Fruit fly (Drosophila melanogaster) whole organism, embryonic: ENCODE data around the gene CG3587.

Source experiments
- Bgb ChIP-seq: fragments of 200-800 bp; sonication (Bioruptor generic); IDR thresholded peaks from 2 replicates; pipeline ENCODE4 v1.3.6; 2022; ENCODE audit warnings: missing biosample characterization, missing genetic modification characterization; ENCODE audit not compliant: partially characterized antibody
- C15 ChIP-seq: fragments of 200-800 bp; sonication (Bioruptor generic); IDR thresholded peaks from 3 replicates; pipeline ENCODE4 v1.3.6; 2022; ENCODE audit warnings: missing biosample characterization, missing genetic modification characterization
- CG1024 ChIP-seq: fragments of 200-800 bp; sonication (Bioruptor generic); IDR thresholded peaks from 2 replicates; pipeline ENCODE4 v1.3.6; 2022; ENCODE audit warnings: missing biosample characterization, missing genetic modification characterization
- CG10267 ChIP-seq: fragments of 200-800 bp; sonication (Bioruptor generic); optimal IDR thresholded peaks from 2 replicates; lab custom pipeline; 2018; ENCODE audit warnings: missing biosample characterization, mild to moderate bottlenecking, missing genetic modification characterization, moderate library complexity
- CG10462 ChIP-seq: fragments of 200-800 bp; sonication (Bioruptor generic); optimal IDR thresholded peaks from 2 replicates; lab custom pipeline; 2016; ENCODE audit warnings: missing biosample characterization, missing genetic modification characterization
- CG14014 ChIP-seq: fragments of 200-800 bp; sonication (Bioruptor generic); IDR thresholded peaks from 2 replicates; pipeline ENCODE4 v1.3.6; 2022; ENCODE audit warnings: missing biosample characterization, missing genetic modification characterization
- CG15514 ChIP-seq: fragments of 200-800 bp; sonication (Bioruptor generic); optimal IDR thresholded peaks from 3 replicates; lab custom pipeline; 2017; ENCODE audit warnings: missing biosample characterization, missing genetic modification characterization, mild to moderate bottlenecking, moderate library complexity, missing genetic modification reagents
- CG17328 ChIP-seq: fragments of 200-800 bp; sonication (Bioruptor generic); IDR thresholded peaks from 2 replicates; pipeline ENCODE4 v1.3.6; 2022; ENCODE audit warnings: missing biosample characterization, missing genetic modification characterization
- CG1792 ChIP-seq: fragments of 200-800 bp; sonication (Bioruptor generic); optimal IDR thresholded peaks from 2 replicates; lab custom pipeline; 2016; ENCODE audit warnings: missing biosample characterization, missing genetic modification characterization
- CG18599 ChIP-seq: fragments of 200-800 bp; sonication (Bioruptor generic); optimal IDR thresholded peaks from 3 replicates; lab custom pipeline; 2017; ENCODE audit warnings: missing biosample characterization, missing genetic modification characterization, mild to moderate bottlenecking, moderate library complexity, missing genetic modification reagents
- CG18764 ChIP-seq: fragments of 200-800 bp; sonication (Bioruptor generic); optimal IDR thresholded peaks from 3 replicates; lab custom pipeline; 2016; ENCODE audit warnings: missing biosample characterization, missing genetic modification characterization
- CG2199 ChIP-seq: fragments of 200-800 bp; sonication (Bioruptor generic); IDR thresholded peaks from 3 replicates; pipeline ENCODE4 v1.3.6; 2022; ENCODE audit warnings: missing biosample characterization, missing genetic modification characterization
- CG2202 ChIP-seq: fragments of 200-800 bp; sonication (Bioruptor generic); optimal IDR thresholded peaks from 2 replicates; lab custom pipeline; 2018; ENCODE audit warnings: missing biosample characterization, mild to moderate bottlenecking, missing genetic modification characterization
- CG6854 ChIP-seq: fragments of 200-800 bp; sonication (Bioruptor generic); optimal IDR thresholded peaks from 3 replicates; lab custom pipeline; 2017; ENCODE audit warnings: missing biosample characterization, mild to moderate bottlenecking, missing genetic modification characterization
- CG8478 ChIP-seq: fragments of >200 bp; optimal IDR thresholded peaks from 2 replicates; lab custom pipeline; 2018
- CG9817 ChIP-seq: fragments of 200-800 bp; sonication (Bioruptor generic); optimal IDR thresholded peaks from 2 replicates; lab custom pipeline; 2018; ENCODE audit warnings: missing biosample characterization, mild to moderate bottlenecking, missing genetic modification characterization, moderate library complexity
- CTCF ChIP-seq: fragments of 200-800 bp; sonication (Bioruptor generic); optimal IDR thresholded peaks from 2 replicates; lab custom pipeline; 2017; ENCODE audit warnings: missing biosample characterization, mild to moderate bottlenecking, missing genetic modification characterization, moderate library complexity
- Camta ChIP-seq: fragments of 200-800 bp; sonication (Bioruptor generic); optimal IDR thresholded peaks from 2 replicates; lab custom pipeline; 2016; ENCODE audit warnings: missing biosample characterization, missing genetic modification characterization
- Dbx ChIP-seq: fragments of 200-800 bp; sonication (Bioruptor generic); IDR thresholded peaks from 3 replicates; pipeline ENCODE4 v1.3.6; 2022; ENCODE audit warnings: missing biosample characterization, missing genetic modification characterization
- Deaf1 ChIP-seq: fragments of 200-800 bp; optimal IDR thresholded peaks from 3 replicates; lab custom pipeline; 2019; ENCODE audit warnings: missing biosample characterization, mild to moderate bottlenecking, missing genetic modification characterization, moderate library complexity
- ERR ChIP-seq: fragments of 200-800 bp; sonication (Bioruptor generic); optimal IDR thresholded peaks from 2 replicates; lab custom pipeline; 2016; ENCODE audit warnings: missing biosample characterization, missing genetic modification characterization
- Elba2 ChIP-seq: fragments of 200-800 bp; sonication (Bioruptor generic); optimal IDR thresholded peaks from 3 replicates; lab custom pipeline; 2016; ENCODE audit warnings: missing biosample characterization, missing genetic modification characterization
- GATAe ChIP-seq: fragments of 200-800 bp; sonication (Bioruptor generic); conservative IDR thresholded peaks from 2 replicates; pipeline ENCODE4 v1.3.6; 2022; ENCODE audit warnings: missing biosample characterization, missing genetic modification characterization
- Gug ChIP-seq: fragments of 200-800 bp; sonication (Bioruptor generic); IDR thresholded peaks from 4 replicates; pipeline ENCODE4 v1.3.6; 2022; ENCODE audit warnings: missing biosample characterization, missing genetic modification characterization
- Nf-YA ChIP-seq: fragments of 200-800 bp; sonication (Bioruptor generic); IDR thresholded peaks from 2 replicates; pipeline ENCODE4 v1.3.6; 2022; ENCODE audit warnings: missing biosample characterization, missing genetic modification characterization
- Sry-β ChIP-seq: fragments of 200-800 bp; sonication (Bioruptor generic); optimal IDR thresholded peaks from 2 replicates; lab custom pipeline; 2018; ENCODE audit warnings: missing biosample characterization, mild to moderate bottlenecking, missing genetic modification characterization, moderate library complexity
- ap ChIP-seq: fragments of 200-800 bp; sonication (Bioruptor generic); IDR thresholded peaks from 2 replicates; pipeline ENCODE4 v1.3.6; 2022; ENCODE audit warnings: missing biosample characterization, missing genetic modification characterization
- cad ChIP-seq: fragments of >200 bp; optimal IDR thresholded peaks from 2 replicates; lab custom pipeline; 2017; ENCODE audit warnings: missing biosample characterization, missing genetic modification characterization
- chif ChIP-seq, 2 experiments: fragments of 200-800 bp; sonication (Bioruptor generic); optimal IDR thresholded peaks; 3 replicates each; lab custom pipeline; 2016; ENCODE audit warnings: missing biosample characterization in 2 of 2, missing genetic modification characterization in 2 of 2
- dmrt99B ChIP-seq: fragments of 200-800 bp; sonication (Bioruptor generic); optimal IDR thresholded peaks from 2 replicates; lab custom pipeline; 2018; ENCODE audit warnings: missing biosample characterization, mild to moderate bottlenecking, missing genetic modification characterization, moderate library complexity
- eve ChIP-seq, 2 experiments: fragments of >200 bp; optimal IDR thresholded peaks; 2 replicates each; lab custom pipeline; 2017; ENCODE audit warnings: missing biosample characterization in 2 of 2, missing genetic modification characterization in 2 of 2
- exex ChIP-seq: fragments of 200-800 bp; sonication (Bioruptor generic); optimal IDR thresholded peaks from 4 replicates; lab custom pipeline; 2018; ENCODE audit warnings: missing biosample characterization, mild to moderate bottlenecking, missing genetic modification characterization, moderate library complexity
- eyg ChIP-seq: fragments of 200-800 bp; sonication (Bioruptor generic); optimal IDR thresholded peaks from 3 replicates; lab custom pipeline; 2016; ENCODE audit warnings: missing biosample characterization, missing genetic modification characterization
- fd102C ChIP-seq: fragments of 200-800 bp; sonication (Bioruptor generic); optimal IDR thresholded peaks from 2 replicates; lab custom pipeline; 2018; ENCODE audit warnings: missing biosample characterization, mild to moderate bottlenecking, missing genetic modification characterization, moderate library complexity
- gsb-n ChIP-seq: fragments of 200-800 bp; sonication (Bioruptor generic); optimal IDR thresholded peaks from 3 replicates; lab custom pipeline; 2018; ENCODE audit warnings: missing biosample characterization, mild to moderate bottlenecking, missing genetic modification characterization
- ham ChIP-seq: fragments of 200-800 bp; sonication (Bioruptor generic); IDR thresholded peaks from 2 replicates; pipeline ENCODE4 v1.3.6; 2022; ENCODE audit warnings: missing biosample characterization, missing genetic modification characterization
- jing ChIP-seq: fragments of 200-800 bp; sonication (Bioruptor generic); optimal IDR thresholded peaks from 2 replicates; lab custom pipeline; 2018; ENCODE audit warnings: missing biosample characterization, mild to moderate bottlenecking, missing genetic modification characterization
- knrl ChIP-seq: fragments of 200-800 bp; sonication (Bioruptor generic); IDR thresholded peaks from 3 replicates; pipeline ENCODE4 v1.3.6; 2022; ENCODE audit warnings: missing biosample characterization, missing genetic modification characterization; ENCODE audit not compliant: partially characterized antibody
- mam ChIP-seq: fragments of 200-800 bp; sonication (Bioruptor generic); optimal IDR thresholded peaks from 3 replicates; lab custom pipeline; 2016; ENCODE audit warnings: missing biosample characterization, missing genetic modification characterization
- nom ChIP-seq: fragments of 200-800 bp; sonication (Bioruptor generic); optimal IDR thresholded peaks from 2 replicates; lab custom pipeline; 2017; ENCODE audit warnings: missing biosample characterization, missing genetic modification characterization, mild to moderate bottlenecking, moderate library complexity, missing genetic modification reagents
- pho ChIP-seq: fragments of 200-800 bp; sonication (Bioruptor generic); optimal IDR thresholded peaks from 2 replicates; lab custom pipeline; 2016; ENCODE audit warnings: missing biosample characterization, missing genetic modification characterization
- pum ChIP-seq: fragments of 200-800 bp; sonication (Bioruptor generic); optimal IDR thresholded peaks from 2 replicates; lab custom pipeline; 2016; ENCODE audit warnings: missing biosample characterization, missing genetic modification characterization
- ranshi ChIP-seq: fragments of 200-800 bp; sonication (Bioruptor generic); IDR thresholded peaks from 2 replicates; pipeline ENCODE4 v1.3.6; 2022; ENCODE audit warnings: missing biosample characterization, missing genetic modification characterization
- repo ChIP-seq: fragments of 200-800 bp; sonication (Bioruptor generic); optimal IDR thresholded peaks from 2 replicates; lab custom pipeline; 2016; ENCODE audit warnings: missing biosample characterization, missing genetic modification characterization
- run ChIP-seq: fragments of 200-800 bp; sonication (Bioruptor generic); optimal IDR thresholded peaks from 3 replicates; lab custom pipeline; 2018; ENCODE audit warnings: missing biosample characterization, mild to moderate bottlenecking, missing genetic modification characterization
- seq ChIP-seq: fragments of 200-800 bp; sonication (Bioruptor generic); IDR thresholded peaks from 2 replicates; pipeline ENCODE4 v1.3.6; 2022; ENCODE audit warnings: missing biosample characterization, missing genetic modification characterization
- shn ChIP-seq: fragments of 200-800 bp; sonication (Bioruptor generic); optimal IDR thresholded peaks from 3 replicates; lab custom pipeline; 2016; ENCODE audit warnings: missing biosample characterization, missing genetic modification characterization
- tna ChIP-seq: fragments of 200-800 bp; sonication (Bioruptor generic); IDR thresholded peaks from 2 replicates; pipeline ENCODE4 v1.3.6; 2022; ENCODE audit warnings: missing biosample characterization, missing genetic modification characterization; ENCODE audit not compliant: partially characterized antibody
- trem ChIP-seq: fragments of 200-800 bp; optimal IDR thresholded peaks from 3 replicates; lab custom pipeline; 2019; ENCODE audit warnings: missing biosample characterization, mild to moderate bottlenecking, missing genetic modification characterization, moderate library complexity
- trh ChIP-seq: fragments of 200-800 bp; sonication (Bioruptor generic); optimal IDR thresholded peaks from 2 replicates; lab custom pipeline; 2016; ENCODE audit warnings: missing biosample characterization, missing genetic modification characterization
- zfh1 ChIP-seq: fragments of 200-800 bp; sonication (Bioruptor generic); IDR thresholded peaks from 3 replicates; pipeline ENCODE4 v1.3.6; 2022; ENCODE audit warnings: missing biosample characterization, missing genetic modification characterization

CG3587 gene

dm6 chrX:1951391-1952066 lies 11.4 kb downstream of the CG3587 start (continued):
- TF ChIP-seq jing: peak; percentile 94
- TF ChIP-seq Gug (GFP tag; lab: Robert Waterston, UW): peak; percentile 89
- peak; percentile 97 for TF ChIP-seq zfh1 (GFP tag; lab: Robert Waterston, UW)
- TF ChIP-seq ERR (GFP tag; lab: Kevin White, UChicago): peak; percentile 91
- peak; percentile 85 for TF ChIP-seq run
- TF ChIP-seq Camta (GFP tag; lab: Kevin White, UChicago): peak; percentile 96
- TF ChIP-seq CG1792 (GFP tag; lab: Kevin White, UChicago): peak; percentile 93
- peak; percentile 89 for TF ChIP-seq CG9817 (tag; lab: Kevin White, UChicago)
- peak; percentile 94 for TF ChIP-seq ranshi (GFP tag; lab: Robert Waterston, UW)
- no peak for TF ChIP-seq CG8478 (lab: Kevin White, UChicago)
- TF ChIP-seq mam (GFP tag; lab: Kevin White, UChicago): peak; percentile 95
- peak; percentile 93 for TF ChIP-seq pho (GFP tag; lab: Kevin White, UChicago)
- peak; percentile 45; the same call in 1 of the 2 replicates for TF ChIP-seq GATAe (GFP tag; lab: Robert Waterston, UW)
- TF ChIP-seq C15 (GFP tag; lab: Robert Waterston, UW): peak; percentile 87; the same call in 2 of the 3 replicates
- peak; percentile 31 for TF ChIP-seq Elba2 (GFP tag; lab: Kevin White, UChicago)
- peak; percentile 73 for TF ChIP-seq ham (GFP tag; lab: Robert Waterston, UW)
- no peak for TF ChIP-seq knrl (GFP tag; lab: Robert Waterston, UW)
- TF ChIP-seq chif (GFP tag; optimal IDR thresholded peaks at IDR 0.05; lab: Kevin White, UChicago): peak; percentile 95
- TF ChIP-seq gsb-n (tag; lab: Kevin White, UChicago): peak; percentile 95
- peak; percentile 44 for TF ChIP-seq fd102C (GFP tag; lab: Kevin White, UChicago)
- TF ChIP-seq ap: peak; percentile 93
- peak; percentile 92 for TF ChIP-seq CG2202 (tag; lab: Kevin White, UChicago)
- peak; percentile 63 for TF ChIP-seq CTCF (GFP tag; lab: Kevin White, UChicago)
- peak; percentile 95 for TF ChIP-seq dmrt99B
- TF ChIP-seq CG18599 (GFP tag; lab: Kevin White, UChicago): peak; percentile 98
- TF ChIP-seq Bgb (GFP tag; lab: Robert Waterston, UW): no peak
- TF ChIP-seq eve (GFP tag; optimal IDR thresholded peaks at IDR 0.05; lab: Kevin White, UChicago): no peak
- peak; percentile 63 for TF ChIP-seq Sry-β (GFP tag; lab: Kevin White, UChicago)
- TF ChIP-seq CG10267 (tag; lab: Kevin White, UChicago): peak; percentile 90
- TF ChIP-seq CG10462 (GFP tag; lab: Kevin White, UChicago): peak; percentile 90
- TF ChIP-seq Dbx: peak; percentile 92
- TF ChIP-seq CG17328: peak; percentile 95
- TF ChIP-seq trem (tag; lab: Kevin White, UChicago): peak; percentile 94
- TF ChIP-seq trh (GFP tag; lab: Kevin White, UChicago): peak; percentile 68
- TF ChIP-seq Deaf1: peak; percentile 78
- no peak for TF ChIP-seq tna (GFP tag; lab: Robert Waterston, UW)
- no peak for TF ChIP-seq cad
- TF ChIP-seq exex (tag; lab: Kevin White, UChicago): peak; percentile 76
- TF ChIP-seq pum (GFP tag; lab: Kevin White, UChicago): peak; percentile 93
- peak; percentile 94 for TF ChIP-seq shn (GFP tag; lab: Kevin White, UChicago)
- peak; percentile 87 for TF ChIP-seq Nf-YA (GFP tag; lab: Robert Waterston, UW)
- peak; percentile 96 for TF ChIP-seq repo (GFP tag; lab: Kevin White, UChicago)
- TF ChIP-seq CG18764: peak; percentile 95
- peak; percentile 99 for TF ChIP-seq nom (GFP tag; lab: Kevin White, UChicago)
- peak; percentile 95 for TF ChIP-seq CG14014
- TF ChIP-seq CG15514 (GFP tag; lab: Kevin White, UChicago): peak; percentile 90
- peak; percentile 92 for TF ChIP-seq eyg (GFP tag; lab: Kevin White, UChicago)
- peak; percentile 90 for TF ChIP-seq seq (GFP tag; lab: Robert Waterston, UW)
- peak; percentile 82 for TF ChIP-seq CG1024 (GFP tag; lab: Robert Waterston, UW)
- TF ChIP-seq CG2199 (GFP tag; lab: Robert Waterston, UW): peak; percentile 89
- TF ChIP-seq CG6854 (GFP tag; lab: Kevin White, UChicago): peak; percentile 93
